Worm (Caenorhabditis elegans) whole organism, midembryonic: Measurements from ENCODE around the gene catp-4.

ENCODE experiments used
- cog-1 ChIP-seq: sonication (generic microtip); optimal IDR thresholded peaks from 2 replicates; lab custom pipeline; 2016; ENCODE audit warnings: missing genetic modification characterization, missing compliant biosample characterization
- flt-1 ChIP-seq: fragments of 200-800 bp; sonication (Bioruptor generic); IDR thresholded peaks from 2 replicates; pipeline ENCODE4 v1.3.6; 2022; ENCODE audit warnings: missing genetic modification characterization, missing compliant biosample characterization

ce11 chrII:14548691-14549090 lies 44.7 kb upstream of the catp-4 start, which contains the start of gene gcy-29:
- TF ChIP-seq flt-1 (GFP tag; lab: Robert Waterston, UW) (no peak), cog-1 (tag; lab: Kevin White, UChicago) (no peak)
